Worm (Caenorhabditis elegans) whole organism, young adult: Measurements from ENCODE around the gene slc-36.5.
A peak's percentile ranks its signal among the peaks of the same experiment; 100 is the strongest.

Source experiments
- B0035.1 ChIP-seq: sonication (generic microtip); optimal IDR thresholded peaks from 2 replicates; lab custom pipeline; 2016; ENCODE audit warnings: missing genetic modification characterization, mild to moderate bottlenecking, missing compliant biosample characterization, missing genotype, missing genetic modification reagents
- C06A6.2 ChIP-seq: fragments of 200-800 bp; sonication (Bioruptor generic); conservative IDR thresholded peaks from 2 replicates; pipeline ENCODE4 v1.3.6; 2022; ENCODE audit warnings: missing genetic modification characterization, missing compliant biosample characterization
- F22D6.2 ChIP-seq: sonication (generic microtip); optimal IDR thresholded peaks from 2 replicates; lab custom pipeline; 2016; ENCODE audit warnings: mild to moderate bottlenecking, missing genetic modification characterization, missing compliant biosample characterization
- F33H1.4 ChIP-seq: fragments of 200-800 bp; sonication (Bioruptor generic); IDR thresholded peaks from 2 replicates; pipeline ENCODE4 v1.3.6; 2022; ENCODE audit warnings: missing genetic modification reagents, missing genetic modification characterization, missing compliant biosample characterization
- F52B5.7 ChIP-seq: sonication (generic microtip); optimal IDR thresholded peaks from 2 replicates; lab custom pipeline; 2016; ENCODE audit warnings: mild to moderate bottlenecking, missing genetic modification characterization, missing compliant biosample characterization
- K11D2.4 ChIP-seq: fragments of 200-800 bp; sonication (Bioruptor generic); IDR thresholded peaks from 2 replicates; pipeline ENCODE4 v1.3.6; 2022; ENCODE audit warnings: missing genetic modification reagents, missing genetic modification characterization, missing compliant biosample characterization
- T07F8.4 ChIP-seq: sonication (generic microtip); optimal IDR thresholded peaks from 2 replicates; lab custom pipeline; 2016; ENCODE audit warnings: mild to moderate bottlenecking, missing genetic modification characterization, moderate library complexity, missing compliant biosample characterization
- Y67H2A.10 ChIP-seq: fragments of 200-800 bp; sonication (Bioruptor generic); conservative IDR thresholded peaks from 2 replicates; pipeline ENCODE4 v1.3.6; 2022; ENCODE audit warnings: missing genetic modification reagents, missing genetic modification characterization, missing compliant biosample characterization
- akir-1 ChIP-seq: fragments of 200-800 bp; sonication (Bioruptor generic); optimal IDR thresholded peaks from 2 replicates; lab custom pipeline; 2018; ENCODE audit warnings: mild to moderate bottlenecking, missing genetic modification characterization, moderate library complexity, missing compliant biosample characterization
- aptf-2 ChIP-seq: fragments of 200-800 bp; sonication (Bioruptor generic); conservative IDR thresholded peaks from 2 replicates; pipeline ENCODE4 v1.3.6; 2022; ENCODE audit warnings: missing genetic modification reagents, missing genetic modification characterization, missing compliant biosample characterization
- aptf-3 ChIP-seq: fragments of 200-800 bp; sonication (Bioruptor generic); IDR thresholded peaks from 2 replicates; pipeline ENCODE4 v1.3.6; 2022; ENCODE audit warnings: missing genetic modification characterization, missing compliant biosample characterization
- attf-3 ChIP-seq: fragments of 200-800 bp; sonication (Bioruptor generic); conservative IDR thresholded peaks from 2 replicates; pipeline ENCODE4 v1.3.6; 2022; ENCODE audit warnings: missing genetic modification reagents, missing genetic modification characterization, missing compliant biosample characterization
- cebp-1 ChIP-seq, 2 experiments: fragments of 200-800 bp in 1 of 2; sonication (Bioruptor generic) in 1 of 2; sonication (generic microtip) in 1 of 2; IDR thresholded peaks in 1 of 2; optimal IDR thresholded peaks in 1 of 2; 2 replicates each; pipeline versions ENCODE4 v1.3.6 to Lab custom; 2017 to 2022; ENCODE audit warnings: missing compliant biosample characterization in 2 of 2, missing genetic modification characterization in 2 of 2, mild to moderate bottlenecking in 1 of 2, missing genetic modification reagents in 1 of 2, moderate library complexity in 1 of 2
- cebp-2 ChIP-seq: fragments of 200-800 bp; sonication (Bioruptor generic); IDR thresholded peaks from 2 replicates; pipeline ENCODE4 v1.3.6; 2022; ENCODE audit warnings: missing genetic modification characterization, missing compliant biosample characterization
- ceh-100 ChIP-seq: fragments of 200-800 bp; sonication (Bioruptor generic); IDR thresholded peaks from 2 replicates; pipeline ENCODE4 v1.3.6; 2022; ENCODE audit warnings: missing genetic modification reagents, missing genetic modification characterization, missing compliant biosample characterization
- ceh-40 ChIP-seq: fragments of 200-800 bp; sonication (Bioruptor generic); IDR thresholded peaks from 2 replicates; pipeline ENCODE4 v1.3.6; 2022; ENCODE audit warnings: missing genetic modification characterization, missing compliant biosample characterization
- ceh-91 ChIP-seq: fragments of 200-800 bp; sonication (Bioruptor generic); IDR thresholded peaks from 2 replicates; pipeline ENCODE4 v1.3.6; 2022; ENCODE audit warnings: missing genetic modification reagents, missing genetic modification characterization, missing compliant biosample characterization
- chd-7 ChIP-seq: sonication (generic microtip); optimal IDR thresholded peaks from 2 replicates; lab custom pipeline; 2016; ENCODE audit warnings: mild to moderate bottlenecking, missing genetic modification characterization, moderate library complexity, missing compliant biosample characterization
- die-1 ChIP-seq: sonication (generic microtip); optimal IDR thresholded peaks from 2 replicates; lab custom pipeline; 2016; ENCODE audit warnings: missing genotype, mild to moderate bottlenecking, missing genetic modification characterization, missing compliant biosample characterization
- gei-17 ChIP-seq: fragments of 200-800 bp; sonication (Bioruptor generic); optimal IDR thresholded peaks from 2 replicates; lab custom pipeline; 2018; ENCODE audit warnings: mild to moderate bottlenecking, missing genetic modification characterization, missing compliant biosample characterization
- hlh-12 ChIP-seq: sonication (generic microtip); optimal IDR thresholded peaks from 2 replicates; lab custom pipeline; 2016; ENCODE audit warnings: missing genetic modification characterization, missing compliant biosample characterization
- hlh-26 ChIP-seq: fragments of 200-800 bp; sonication (Bioruptor generic); conservative IDR thresholded peaks from 2 replicates; pipeline ENCODE4 v1.3.6; 2022; ENCODE audit warnings: missing genetic modification reagents, missing genetic modification characterization, missing compliant biosample characterization
- lag-1 ChIP-seq: fragments of 200-800 bp; sonication (Bioruptor generic); IDR thresholded peaks from 2 replicates; pipeline ENCODE4 v1.3.6; 2022; ENCODE audit warnings: missing genetic modification reagents, missing genetic modification characterization, missing compliant biosample characterization
- let-526 ChIP-seq: fragments of 200-800 bp; sonication (Bioruptor generic); IDR thresholded peaks from 2 replicates; pipeline ENCODE4 v1.3.6; 2022; ENCODE audit warnings: missing genetic modification reagents, missing genetic modification characterization, missing compliant biosample characterization
- lin-26 ChIP-seq: fragments of 200-800 bp; sonication (Bioruptor generic); IDR thresholded peaks from 2 replicates; pipeline ENCODE4 v1.3.6; 2022; ENCODE audit warnings: missing genetic modification reagents, missing genetic modification characterization, missing compliant biosample characterization
- lin-40 ChIP-seq: sonication (generic microtip); optimal IDR thresholded peaks from 2 replicates; lab custom pipeline; 2016; ENCODE audit warnings: missing genetic modification characterization, mild to moderate bottlenecking, missing compliant biosample characterization, missing genotype, missing genetic modification reagents
- madf-3 ChIP-seq: fragments of 200-800 bp; sonication (Bioruptor generic); IDR thresholded peaks from 2 replicates; pipeline ENCODE4 v1.3.6; 2022; ENCODE audit warnings: missing genetic modification reagents, missing genetic modification characterization, missing compliant biosample characterization
- madf-6 ChIP-seq: fragments of 200-800 bp; sonication (Bioruptor generic); IDR thresholded peaks from 2 replicates; pipeline ENCODE4 v1.3.6; 2022; ENCODE audit warnings: missing genetic modification reagents, missing genetic modification characterization, missing compliant biosample characterization
- madf-8 ChIP-seq: fragments of 200-800 bp; sonication (Bioruptor generic); conservative IDR thresholded peaks from 2 replicates; pipeline ENCODE4 v1.3.6; 2022; ENCODE audit warnings: missing genetic modification reagents, missing genetic modification characterization, missing compliant biosample characterization
- snpc-1.3 ChIP-seq: sonication (generic microtip); optimal IDR thresholded peaks from 2 replicates; lab custom pipeline; 2017; ENCODE audit warnings: missing genetic modification characterization, mild to moderate bottlenecking, missing compliant biosample characterization, antibody characterized with exemption, moderate library complexity, missing genotype, missing genetic modification reagents; ENCODE audit not compliant: insufficient read depth
- snpc-3.4 ChIP-seq: sonication (generic microtip); optimal IDR thresholded peaks from 2 replicates; lab custom pipeline; 2017; ENCODE audit warnings: missing genetic modification characterization, mild to moderate bottlenecking, missing compliant biosample characterization, antibody characterized with exemption, moderate library complexity, missing genotype, missing genetic modification reagents
- somi-1 ChIP-seq: fragments of 200-800 bp; sonication (Bioruptor generic); optimal IDR thresholded peaks from 2 replicates; lab custom pipeline; 2018; ENCODE audit warnings: mild to moderate bottlenecking, missing genetic modification characterization, missing compliant biosample characterization
- tbp1 ChIP-seq: fragments of 200-800 bp; sonication (Bioruptor generic); optimal IDR thresholded peaks from 2 replicates; lab custom pipeline; 2018; ENCODE audit warnings: mild to moderate bottlenecking, missing genetic modification characterization, missing compliant biosample characterization
- tbx-9 ChIP-seq: sonication (generic microtip); optimal IDR thresholded peaks from 2 replicates; lab custom pipeline; 2016; ENCODE audit warnings: borderline replicate concordance, missing genetic modification characterization, inconsistent platforms, missing compliant biosample characterization
- unc-62 ChIP-seq: fragments of 150-350 bp; optimal IDR thresholded peaks from 2 replicates; lab custom pipeline; 2014; ENCODE audit warnings: missing biosample characterization, missing genetic modification reagents, missing genetic modification characterization
- ztf-18 ChIP-seq: sonication (generic microtip); optimal IDR thresholded peaks from 2 replicates; lab custom pipeline; 2016; ENCODE audit warnings: missing genotype, mild to moderate bottlenecking, missing genetic modification characterization, missing compliant biosample characterization
- ztf-25 ChIP-seq: fragments of 200-800 bp; sonication (Bioruptor generic); IDR thresholded peaks from 2 replicates; pipeline ENCODE4 v1.3.6; 2022; ENCODE audit warnings: missing genetic modification reagents, missing genetic modification characterization, missing compliant biosample characterization
- ztf-26 ChIP-seq: sonication (generic microtip); optimal IDR thresholded peaks from 2 replicates; lab custom pipeline; 2017; ENCODE audit warnings: missing genetic modification characterization, missing compliant biosample characterization
- ztf-3 ChIP-seq: fragments of 200-800 bp; sonication (Bioruptor generic); optimal IDR thresholded peaks from 2 replicates; lab custom pipeline; 2018; ENCODE audit warnings: mild to moderate bottlenecking, missing genetic modification characterization, missing compliant biosample characterization
- ztf-6 ChIP-seq: fragments of 200-800 bp; sonication (Bioruptor generic); IDR thresholded peaks from 2 replicates; pipeline ENCODE4 v1.3.6; 2022; ENCODE audit warnings: missing genetic modification reagents, missing genetic modification characterization, missing compliant biosample characterization

The slc-36.5 gene

ce11 chrII:6853059-6853466 lies 23.8 kb downstream of the slc-36.5 start (continued):
- TF ChIP-seq ztf-25: peak; percentile 82

- TF ChIP-seq hlh-26 (GFP tag; lab: Robert Waterston, UW): no peak
- TF ChIP-seq ztf-3 (GFP tag; lab: Kevin White, UChicago): no peak
- TF ChIP-seq ceh-100: no peak
- TF ChIP-seq aptf-3 (GFP tag; lab: Robert Waterston, UW): no peak
- TF ChIP-seq ceh-40 (GFP tag; lab: Robert Waterston, UW): no peak
- no peak for TF ChIP-seq snpc-3.4 (tag; lab: Kevin White, UChicago)
- TF ChIP-seq madf-8: no peak
- TF ChIP-seq snpc-1.3 (tag; lab: Kevin White, UChicago): no peak
- TF ChIP-seq let-526 (GFP tag; lab: Robert Waterston, UW): no peak
- no peak for TF ChIP-seq ztf-25
- no peak for TF ChIP-seq unc-62
- TF ChIP-seq, all 124 proteins: peak for 0
Observed at ce11 chrII:6851938-6852337, 24.9 kb downstream of the slc-36.5 start, which contains the start of gene C04A2.15. Gene C04A2.15 (plus strand): TSS chrII:6852236.

- TF ChIP-seq F52B5.7: no peak
- TF ChIP-seq akir-1 (GFP tag; lab: Kevin White, UChicago): no peak
- TF ChIP-seq Y67H2A.10 (GFP tag; lab: Robert Waterston, UW): no peak
- TF ChIP-seq cebp-1 (GFP tag; IDR thresholded peaks at IDR 0.05; lab: Robert Waterston, UW): no peak
- peak; percentile 16 for TF ChIP-seq cebp-1 (tag; optimal IDR thresholded peaks at IDR 0.05; lab: Kevin White, UChicago)
- TF ChIP-seq F22D6.2 (tag; lab: Kevin White, UChicago): no peak
- TF ChIP-seq ceh-91: no peak
- TF ChIP-seq lin-26 (GFP tag; lab: Robert Waterston, UW): no peak
- TF ChIP-seq K11D2.4 (GFP tag; lab: Robert Waterston, UW): peak; percentile 54; the same call in 1 of the 2 replicates
- peak; percentile 44 for TF ChIP-seq chd-7 (tag; lab: Kevin White, UChicago)
- TF ChIP-seq T07F8.4 (tag; lab: Kevin White, UChicago): no peak
- TF ChIP-seq somi-1: peak; percentile 70
- TF ChIP-seq madf-3: no peak
- TF ChIP-seq gei-17 (GFP tag; lab: Kevin White, UChicago): no peak
- TF ChIP-seq aptf-2 (GFP tag; lab: Robert Waterston, UW): no peak
- no peak for TF ChIP-seq F33H1.4 (GFP tag; lab: Robert Waterston, UW)
- peak; percentile 33 for TF ChIP-seq ztf-26
- no peak for TF ChIP-seq ztf-18
- no peak for TF ChIP-seq cebp-2 (GFP tag; lab: Robert Waterston, UW)
- no peak for TF ChIP-seq hlh-12 (tag; lab: Kevin White, UChicago)
- TF ChIP-seq attf-3 (GFP tag; lab: Robert Waterston, UW): no peak
- TF ChIP-seq die-1: peak; percentile 36
- no peak for TF ChIP-seq madf-6 (GFP tag; lab: Robert Waterston, UW)
- no peak for TF ChIP-seq ceh-100
- peak; percentile 27 for TF ChIP-seq lin-40 (tag; lab: Kevin White, UChicago)
- TF ChIP-seq tbx-9 (tag; lab: Kevin White, UChicago): no peak
- TF ChIP-seq tbp1: no peak
- TF ChIP-seq lag-1 (GFP tag; lab: Robert Waterston, UW): no peak
- TF ChIP-seq C06A6.2 (GFP tag; lab: Robert Waterston, UW): peak; percentile 47
- peak; percentile 57; the same call in 1 of the 2 replicates for TF ChIP-seq ztf-6 (GFP tag; lab: Robert Waterston, UW)
- no peak for TF ChIP-seq B0035.1 (tag; lab: Kevin White, UChicago)
- no peak for TF ChIP-seq let-526 (GFP tag; lab: Robert Waterston, UW)
Observed at ce11 chrII:6849308-6849707, 27.5 kb downstream of the slc-36.5 start.
